Worm (Caenorhabditis elegans) whole organism, early embryonic: ENCODE results near the gene slc-36.3.

Experiments used
- ama-1 ChIP-seq: fragments of 150-350 bp; optimal IDR thresholded peaks from 2 replicates; lab custom pipeline; 2014
- ceh-36 ChIP-seq: sonication (generic microtip); optimal IDR thresholded peaks from 2 replicates; lab custom pipeline; 2016; ENCODE audit warnings: missing genetic modification characterization, inconsistent platforms, missing compliant biosample characterization
- hmg-4 ChIP-seq: fragments of 200-800 bp; sonication (Bioruptor generic); optimal IDR thresholded peaks from 2 replicates; lab custom pipeline; 2018; ENCODE audit warnings: mild to moderate bottlenecking, missing genetic modification characterization, missing compliant biosample characterization
- hnd-1 ChIP-seq: sonication (generic microtip); optimal IDR thresholded peaks from 2 replicates; lab custom pipeline; 2016; ENCODE audit warnings: missing genetic modification characterization, missing compliant biosample characterization
- pes-1 ChIP-seq: fragments of 200-800 bp; sonication (Bioruptor generic); IDR thresholded peaks from 2 replicates; pipeline ENCODE4 v1.3.6; 2022; ENCODE audit warnings: missing genetic modification reagents, missing genetic modification characterization, missing compliant biosample characterization
- scrt-1 ChIP-seq: fragments of 200-800 bp; sonication (Bioruptor generic); IDR thresholded peaks from 2 replicates; pipeline ENCODE4 v1.3.6; 2022; ENCODE audit warnings: missing genetic modification characterization, missing compliant biosample characterization
- sea-1 ChIP-seq: fragments of 200-800 bp; sonication (Bioruptor generic); conservative IDR thresholded peaks from 2 replicates; pipeline ENCODE4 v1.3.6; 2022; ENCODE audit warnings: missing genetic modification characterization, missing compliant biosample characterization
- tbx-37 ChIP-seq: fragments of 200-800 bp; sonication (Bioruptor generic); conservative IDR thresholded peaks from 2 replicates; pipeline ENCODE4 v1.3.6; 2022; ENCODE audit warnings: missing genetic modification reagents, missing genetic modification characterization, missing compliant biosample characterization
- tra-4 ChIP-seq: sonication (generic microtip); optimal IDR thresholded peaks from 2 replicates; lab custom pipeline; 2017; ENCODE audit warnings: missing genetic modification characterization, missing compliant biosample characterization

- TF ChIP-seq ama-1 (no peak), tbx-37 (GFP tag; lab: Robert Waterston, UW) (no peak), ceh-36 (tag; lab: Kevin White, UChicago) (no peak), tra-4 (tag; lab: Kevin White, UChicago) (no peak), hnd-1 (no peak), hmg-4 (GFP tag; lab: Kevin White, UChicago) (no peak), sea-1 (no peak), scrt-1 (GFP tag; lab: Robert Waterston, UW) (no peak), pes-1 (GFP tag; lab: Robert Waterston, UW) (no peak)
Measured at ce11 chrV:20493271-20494231, 50.4 kb downstream of the slc-36.3 start, which contains the start of gene B0250.5.
